Fruit fly (Drosophila melanogaster): ENCODE data around the gene Surf4.
A peak's percentile ranks its signal among the peaks of the same experiment; 100 is the strongest.

Surf4 gene

DNA sequence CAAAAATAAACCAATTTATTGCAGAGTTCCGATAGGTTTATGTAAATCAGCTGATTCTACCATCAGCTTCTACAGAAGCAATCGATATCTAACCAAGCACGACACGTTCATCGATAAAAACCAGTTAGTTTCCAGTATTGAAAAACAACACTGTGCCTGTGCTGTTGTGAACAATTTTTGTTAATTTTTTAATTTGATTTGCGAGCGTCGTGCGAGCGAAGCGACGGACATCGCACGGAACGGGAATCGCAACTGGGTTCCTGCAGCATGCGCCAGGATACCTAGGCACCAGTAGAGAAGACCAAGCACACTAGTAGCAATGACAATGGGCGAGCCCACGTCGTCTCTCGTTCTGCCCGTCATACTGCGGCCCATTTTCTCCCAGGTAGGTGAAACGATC, 25.9 kb upstream of the Surf4 start, which contains the start of the genes Ccm3 and CG6136 (continued):
- peak; percentile 62 for TF ChIP-seq CG3995 (GFP tag; optimal IDR thresholded peaks at IDR 0.05)
- peak; percentile 2 for TF ChIP-seq jumu (GFP tag; optimal IDR thresholded peaks at IDR 0.05)
- TF ChIP-seq mld (GFP tag; IDR thresholded peaks at IDR 0.05; ENCODE audit: partially characterized antibody), result peak; percentile 87
- peak; percentile 82 for TF ChIP-seq Doc3 (GFP tag; IDR thresholded peaks at IDR 0.05; ENCODE audit: partially characterized antibody)
- TF ChIP-seq sna (GFP tag; IDR thresholded peaks at IDR 0.05; ENCODE audit: partially characterized antibody), result peak; percentile 85
- peak; percentile 15 for TF ChIP-seq CG9609 (GFP tag; optimal IDR thresholded peaks at IDR 0.05)
- TF ChIP-seq CG14860 (GFP tag; IDR thresholded peaks at IDR 0.05; ENCODE audit: partially characterized antibody), result peak; percentile 90
- no peak for TF ChIP-seq CG8765 (GFP tag; IDR thresholded peaks at IDR 0.05)
- peak; percentile 52 for TF ChIP-seq lilli (GFP tag; optimal IDR thresholded peaks at IDR 0.05)
- no peak for TF ChIP-seq lola (GFP tag; optimal IDR thresholded peaks at IDR 0.05)
- 0 out of 2 replicates have a peak, but pooled peaks have one; percentile 20 for TF ChIP-seq Drgx (GFP tag; IDR thresholded peaks at IDR 0.05)
- peak; percentile 81 for TF ChIP-seq CG9932 (GFP tag; IDR thresholded peaks at IDR 0.05)
- TF ChIP-seq CG12155 (GFP tag; optimal IDR thresholded peaks at IDR 0.05), result peak; percentile 42
- peak; percentile 38 for TF ChIP-seq CG14710 (tag; optimal IDR thresholded peaks at IDR 0.05)
- peak; percentile 34 for TF ChIP-seq bab2 (GFP tag; optimal IDR thresholded peaks at IDR 0.05)
- TF ChIP-seq Dp (GFP tag; optimal IDR thresholded peaks at IDR 0.05), result peak; percentile 52
- TF ChIP-seq CG13296 (GFP tag; optimal IDR thresholded peaks at IDR 0.05), result peak; percentile 39
- peak; percentile 89 for TF ChIP-seq hbn (GFP tag; IDR thresholded peaks at IDR 0.05; ENCODE audit: partially characterized antibody)
- TF ChIP-seq BEAF-32 (GFP tag; optimal IDR thresholded peaks at IDR 0.05), result peak; percentile 89
- TF ChIP-seq HmgD (GFP tag; optimal IDR thresholded peaks at IDR 0.05), result peak; percentile 49
- peak; percentile 52 for TF ChIP-seq CG6765 (GFP tag; optimal IDR thresholded peaks at IDR 0.05)
- peak; percentile 86 for TF ChIP-seq Rfx (GFP tag; IDR thresholded peaks at IDR 0.05)
- peak; percentile 35 for TF ChIP-seq HLH54F (GFP tag; optimal IDR thresholded peaks at IDR 0.05)
- peak; percentile 90 for TF ChIP-seq CG2116 (GFP tag; optimal IDR thresholded peaks at IDR 0.05)
- TF ChIP-seq caup (GFP tag; optimal IDR thresholded peaks at IDR 0.05; ENCODE audit: severe bottlenecking), result peak; percentile 69
- peak; percentile 42 for TF ChIP-seq Fer3 (tag; optimal IDR thresholded peaks at IDR 0.05)
- TF ChIP-seq emc (GFP tag; optimal IDR thresholded peaks at IDR 0.05), result no peak
- peak; percentile 74; the same call in 1 of the 3 replicates for TF ChIP-seq CG11456 (GFP tag; IDR thresholded peaks at IDR 0.05)
- TF ChIP-seq hth (optimal IDR thresholded peaks at IDR 0.05), result no peak
- peak; percentile 11; the same call in 1 of the 2 replicates for TF ChIP-seq ranshi (GFP tag; IDR thresholded peaks at IDR 0.05)
- TF ChIP-seq btn (GFP tag; optimal IDR thresholded peaks at IDR 0.05), result no peak
- TF ChIP-seq ewg (GFP tag; optimal IDR thresholded peaks at IDR 0.05), result peak; percentile 48
- TF ChIP-seq mam (GFP tag; optimal IDR thresholded peaks at IDR 0.05), result peak; percentile 30
- peak; percentile 14 for TF ChIP-seq MTF-1 (GFP tag; optimal IDR thresholded peaks at IDR 0.05; ENCODE audit: borderline replicate concordance)
- TF ChIP-seq hkb (optimal IDR thresholded peaks at IDR 0.05), result no peak
- 0 out of 2 replicates have a peak, but pooled peaks have one; percentile 41 for TF ChIP-seq hkb (GFP tag; IDR thresholded peaks at IDR 0.05)
- peak; percentile 11 for TF ChIP-seq CG18619 (GFP tag; optimal IDR thresholded peaks at IDR 0.05)
- TF ChIP-seq CG13287 (GFP tag; IDR thresholded peaks at IDR 0.05; ENCODE audit: partially characterized antibody), result peak; percentile 95
- TF ChIP-seq Hmx (GFP tag; optimal IDR thresholded peaks at IDR 0.05), result no peak
- no peak for TF ChIP-seq bsh (GFP tag; optimal IDR thresholded peaks at IDR 0.05)
- TF ChIP-seq CG1603 (tag; optimal IDR thresholded peaks at IDR 0.05), result peak; percentile 68
- TF ChIP-seq mirr (GFP tag; optimal IDR thresholded peaks at IDR 0.05), result peak; percentile 33
- TF ChIP-seq Hsf (GFP tag; optimal IDR thresholded peaks at IDR 0.05), result peak; percentile 35
- peak; percentile 91 for TF ChIP-seq Dll (GFP tag; IDR thresholded peaks at IDR 0.05; ENCODE audit: partially characterized antibody)
- TF ChIP-seq E2f2 (GFP tag; IDR thresholded peaks at IDR 0.05), result peak; percentile 66
- TF ChIP-seq CG2129 (GFP tag; IDR thresholded peaks at IDR 0.05; ENCODE audit: partially characterized antibody), result peak; percentile 77
- TF ChIP-seq luna (GFP tag; optimal IDR thresholded peaks at IDR 0.05), result peak; percentile 22
- peak; percentile 23 for TF ChIP-seq Neu2 (GFP tag; optimal IDR thresholded peaks at IDR 0.05; ENCODE audit: borderline replicate concordance)
- TF ChIP-seq gro (GFP tag; optimal IDR thresholded peaks at IDR 0.05), result peak; percentile 78
- peak; percentile 41; the same call in 1 of the 2 replicates for TF ChIP-seq Adf1 (GFP tag; IDR thresholded peaks at IDR 0.05)
